Worm (Caenorhabditis elegans): ENCODE measurements around the gene chil-9.
"Not testable (repeated sequence)": the region's sequence is repeated elsewhere in the genome, so short reads cannot be mapped to it uniquely, and the experiment has no call there.

The chil-9 gene

DNA sequence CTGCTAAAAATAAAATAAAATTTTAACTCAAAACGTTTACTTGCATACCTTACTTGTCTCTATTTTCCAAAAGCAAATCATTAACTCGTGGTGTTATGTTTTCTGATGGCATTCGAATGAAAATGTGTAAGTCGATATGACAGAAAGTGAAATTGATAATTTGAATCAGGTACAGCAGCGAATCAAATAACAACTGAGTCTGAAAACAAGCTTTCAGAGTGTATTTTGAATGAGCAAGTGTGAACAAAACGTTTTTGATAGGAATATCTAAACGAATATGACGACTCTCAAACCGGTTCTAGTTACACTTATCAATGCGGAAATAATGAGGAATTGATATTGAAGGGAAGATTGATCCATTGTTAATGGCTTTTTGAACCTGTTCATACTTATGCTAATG is 25.9 kb upstream of the chil-9 start, which contains the start of gene chil-7:
Gene chil-7 (minus strand): TSS at position 112 of the 400 bp plus-strand sequence.
- TF ChIP-seq nhr-21 (tag; optimal IDR thresholded peaks at IDR 0.05) (no peak), elt-1 (tag; optimal IDR thresholded peaks at IDR 0.05) (no peak), ztf-1 (GFP tag; conservative IDR thresholded peaks at IDR 0.05) (no peak), egl-27 (tag; optimal IDR thresholded peaks at IDR 0.05) (no peak), unc-55 (GFP tag; optimal IDR thresholded peaks at IDR 0.05) (no peak), nhr-6 (tag; optimal IDR thresholded peaks at IDR 0.05) (no peak), unc-39 (tag; optimal IDR thresholded peaks at IDR 0.05) (no peak), lin-39 (tag; optimal IDR thresholded peaks at IDR 0.05) (no peak), lin-11 (tag; optimal IDR thresholded peaks at IDR 0.05) (no peak), ceh-82 (tag; optimal IDR thresholded peaks at IDR 0.05) (no peak), sma-9 (GFP tag; optimal IDR thresholded peaks at IDR 0.05) (no peak), sma-9 (tag; optimal IDR thresholded peaks at IDR 0.05) (no peak), lsy-2 (tag; optimal IDR thresholded peaks at IDR 0.05) (no peak), mbf-1 (tag; optimal IDR thresholded peaks at IDR 0.05) (no peak), dmd-4 (tag; optimal IDR thresholded peaks at IDR 0.05) (no peak), nhr-25 (tag; optimal IDR thresholded peaks at IDR 0.05) (no peak), ama-1 (optimal IDR thresholded peaks at IDR 0.05) (no peak)

DNA sequence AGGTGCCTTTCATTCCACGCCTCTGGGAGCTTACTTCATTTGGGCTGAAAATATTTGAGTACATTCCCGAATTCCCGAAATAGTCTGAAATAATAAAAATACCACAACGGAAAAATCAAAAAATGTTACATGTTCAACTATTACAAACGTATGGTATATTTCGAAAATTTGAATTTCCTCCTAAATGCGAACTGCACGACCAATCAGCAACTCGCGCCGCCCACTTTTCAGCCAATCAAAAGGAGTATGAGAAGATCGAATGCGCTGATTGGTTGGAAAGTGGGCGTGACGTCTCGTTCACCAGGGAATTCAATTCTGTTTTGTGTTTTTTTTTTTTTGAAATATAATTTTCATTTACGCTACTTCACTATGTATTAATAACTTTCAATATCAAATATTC is 23.6 kb upstream of the chil-9 start, which contains the start of gene old-1:
Gene old-1 (minus strand): TSS at position 50 of the 400 bp plus-strand sequence.
- TF ChIP-seq fos-1 (tag; optimal IDR thresholded peaks at IDR 0.05) (no peak), mab-5 (tag; optimal IDR thresholded peaks at IDR 0.05) (no peak), sma-3 (GFP tag; optimal IDR thresholded peaks at IDR 0.05) (no peak), ztf-4 (tag; optimal IDR thresholded peaks at IDR 0.05) (no peak), unc-39 (tag; optimal IDR thresholded peaks at IDR 0.05) (no peak), nhr-10 (tag; optimal IDR thresholded peaks at IDR 0.05) (no peak), nhr-23 (tag; optimal IDR thresholded peaks at IDR 0.05) (no peak), unc-55 (GFP tag; optimal IDR thresholded peaks at IDR 0.05) (no peak), crh-2 (tag; optimal IDR thresholded peaks at IDR 0.05) (no peak), nhr-25 (tag; optimal IDR thresholded peaks at IDR 0.05) (no peak), nhr-21 (tag; optimal IDR thresholded peaks at IDR 0.05) (no peak), nhr-129 (tag; optimal IDR thresholded peaks at IDR 0.05) (no peak), mdl-1 (tag; optimal IDR thresholded peaks at IDR 0.05) (no peak), nhr-6 (tag; optimal IDR thresholded peaks at IDR 0.05) (no peak), sma-9 (GFP tag; optimal IDR thresholded peaks at IDR 0.05) (no peak), sma-9 (tag; optimal IDR thresholded peaks at IDR 0.05) (no peak), alr-1 (tag; optimal IDR thresholded peaks at IDR 0.05) (no peak), elt-1 (tag; optimal IDR thresholded peaks at IDR 0.05) (no peak), peb-1 (tag; optimal IDR thresholded peaks at IDR 0.05) (no peak), gmeb-1 (tag; optimal IDR thresholded peaks at IDR 0.05) (no peak), egl-27 (tag; optimal IDR thresholded peaks at IDR 0.05) (no peak)

- TF ChIP-seq nhr-237 (tag; optimal IDR thresholded peaks at IDR 0.05) (no peak), aly-2 (tag; optimal IDR thresholded peaks at IDR 0.05) (no peak), ztf-1 (GFP tag; conservative IDR thresholded peaks at IDR 0.05) (no peak), mbf-1 (tag; optimal IDR thresholded peaks at IDR 0.05) (no peak), nhr-25 (tag; optimal IDR thresholded peaks at IDR 0.05) (no peak), nhr-129 (tag; optimal IDR thresholded peaks at IDR 0.05) (no peak), R02D3.7 (tag; optimal IDR thresholded peaks at IDR 0.05) (no peak)
Observed at ce11 chrII:9868207-9868606, 23.1 kb upstream of the chil-9 start.

DNA sequence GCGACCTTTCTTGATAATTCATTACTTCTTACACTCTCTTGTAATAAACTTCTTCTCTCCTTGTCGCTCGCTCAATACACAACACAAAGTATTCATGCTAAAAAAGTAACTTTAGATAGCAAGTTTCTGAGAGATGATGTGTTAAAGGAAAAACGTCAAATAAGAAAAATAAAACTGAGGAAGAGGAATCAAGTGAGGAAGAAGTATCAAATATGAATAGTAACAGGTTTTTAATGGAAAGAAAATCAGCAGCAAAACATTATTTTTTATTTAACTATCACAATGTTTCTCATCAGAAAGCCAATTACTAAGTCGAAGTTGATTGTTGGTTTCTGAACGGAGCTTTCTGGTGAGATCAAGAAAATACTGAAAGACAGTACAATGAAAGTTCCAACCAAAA is 21.2 kb upstream of the chil-9 start, which contains the start of gene chil-1:
Gene chil-1 (minus strand): TSS at position 101 of the 400 bp plus-strand sequence.
- not testable (repeated sequence) for TF ChIP-seq mab-5 (tag; optimal IDR thresholded peaks at IDR 0.05); crh-2 (tag; optimal IDR thresholded peaks at IDR 0.05); unc-62 (GFP tag; optimal IDR thresholded peaks at IDR 0.05)

- no peak for TF ChIP-seq dmd-4 (tag; optimal IDR thresholded peaks at IDR 0.05)
Observed at ce11 chrII:9862147-9862546, 17.0 kb upstream of the chil-9 start, which contains the start of gene C08H9.18. C08H9.18 (minus strand) TSS chrII:9862247.

DNA sequence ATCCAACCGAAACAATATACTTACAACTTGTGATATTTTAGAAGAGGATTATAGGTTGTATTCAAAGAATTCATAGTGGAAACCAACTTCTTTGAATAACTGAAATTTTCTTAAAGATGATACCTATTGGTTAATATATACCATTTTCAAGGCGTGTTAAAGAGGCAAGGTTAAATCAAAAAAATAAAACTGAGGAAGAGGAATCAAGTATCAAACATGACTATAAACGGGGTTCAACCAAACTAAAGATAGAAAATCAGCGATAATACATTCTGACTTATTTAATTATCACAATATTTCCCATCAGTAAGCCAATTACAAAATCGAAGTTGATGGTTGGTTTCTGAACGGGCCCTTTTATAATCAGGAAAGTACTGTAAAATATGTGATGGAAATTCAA is 16.3 kb upstream of the chil-9 start, which contains the start of gene chil-3:
Gene chil-3 (minus strand): TSS at position 101 of the 400 bp plus-strand sequence.
- TF ChIP-seq nhr-6 (tag; optimal IDR thresholded peaks at IDR 0.05) (no peak), zag-1 (tag; optimal IDR thresholded peaks at IDR 0.05) (no peak), nhr-12 (tag; optimal IDR thresholded peaks at IDR 0.05) (no peak), unc-39 (tag; optimal IDR thresholded peaks at IDR 0.05) (no peak), aly-2 (tag; optimal IDR thresholded peaks at IDR 0.05) (no peak), sem-4 (tag; optimal IDR thresholded peaks at IDR 0.05) (no peak), sma-3 (GFP tag; optimal IDR thresholded peaks at IDR 0.05) (no peak), nhr-237 (tag; optimal IDR thresholded peaks at IDR 0.05) (no peak), nhr-25 (tag; optimal IDR thresholded peaks at IDR 0.05) (no peak), ZK546.5 (tag; optimal IDR thresholded peaks at IDR 0.05) (no peak), R02D3.7 (tag; optimal IDR thresholded peaks at IDR 0.05) (no peak), alr-1 (tag; optimal IDR thresholded peaks at IDR 0.05) (no peak), skn-1 (tag; optimal IDR thresholded peaks at IDR 0.05) (no peak)

Measured in whole organism, L2 larva.